Fruit fly (Drosophila melanogaster) whole organism: Measurements from ENCODE around the gene mtDNA-helicase.

Source experiments
- pan ChIP-seq: fragments of >200 bp; optimal IDR thresholded peaks from 2 replicates; lab custom pipeline; 2017
- usp ChIP-seq: fragments of >200 bp; optimal IDR thresholded peaks from 2 replicates; lab custom pipeline; 2017; ENCODE audit warnings: missing biosample characterization, missing genetic modification characterization, mixed read lengths

dm6 chr2L:9862964-9863363 is 30.3 kb downstream of the mtDNA-helicase start:
- TF ChIP-seq pan (lab: Kevin White, UChicago) (no peak), usp (GFP tag; lab: Kevin White, UChicago) (no peak)
